Fruit fly (Drosophila melanogaster): Measurements from ENCODE around the gene QIL1.

Gene QIL1

dm6 chr3L:17513893-17514616 lies 48.3 kb downstream of the QIL1 start, which contains the start of the genes U4-U6-60K and CG7564 (continued):
- TF ChIP-seq tai (GFP tag; optimal IDR thresholded peaks at IDR 0.05) = no peak

Measured in whole organism, wandering third instar larva.